Worm (Caenorhabditis elegans) whole organism, L1 larva: Measurements from ENCODE around the gene C01G10.1.

Source experiments
- aly-2 ChIP-seq: fragments of 150-350 bp; optimal IDR thresholded peaks from 2 replicates; lab custom pipeline; 2014; ENCODE audit warnings: missing biosample characterization, missing genetic modification characterization
- efl-1 ChIP-seq, 4 experiments: fragments of 150-350 bp; optimal IDR thresholded peaks in 3 of 4; peaks in 1 of 4; 1 replicate in 1 of 4; 2 replicates in 3 of 4; lab custom pipeline; 2014; ENCODE audit warnings: missing biosample characterization in 2 of 4, missing genetic modification characterization in 2 of 4, missing genetic modification reagents in 2 of 4
- fkh-4 ChIP-seq: sonication (generic microtip); optimal IDR thresholded peaks from 2 replicates; lab custom pipeline; 2016; ENCODE audit warnings: missing compliant biosample characterization, missing genetic modification characterization, borderline replicate concordance
- lir-3 ChIP-seq: sonication (generic microtip); optimal IDR thresholded peaks from 2 replicates; lab custom pipeline; 2016; ENCODE audit warnings: mild to moderate bottlenecking, missing genetic modification characterization, moderate library complexity, missing compliant biosample characterization; ENCODE audit not compliant: poor library complexity
- nhr-85 ChIP-seq: sonication (generic microtip); peaks from one replicate; lab custom pipeline; 2016; ENCODE audit warnings: missing genetic modification characterization, inconsistent platforms, missing compliant biosample characterization
- vab-15 ChIP-seq: sonication (generic microtip); optimal IDR thresholded peaks from 2 replicates; lab custom pipeline; 2017; ENCODE audit warnings: missing genotype, mild to moderate bottlenecking, missing genetic modification characterization, missing compliant biosample characterization

The C01G10.1 gene

DNA sequence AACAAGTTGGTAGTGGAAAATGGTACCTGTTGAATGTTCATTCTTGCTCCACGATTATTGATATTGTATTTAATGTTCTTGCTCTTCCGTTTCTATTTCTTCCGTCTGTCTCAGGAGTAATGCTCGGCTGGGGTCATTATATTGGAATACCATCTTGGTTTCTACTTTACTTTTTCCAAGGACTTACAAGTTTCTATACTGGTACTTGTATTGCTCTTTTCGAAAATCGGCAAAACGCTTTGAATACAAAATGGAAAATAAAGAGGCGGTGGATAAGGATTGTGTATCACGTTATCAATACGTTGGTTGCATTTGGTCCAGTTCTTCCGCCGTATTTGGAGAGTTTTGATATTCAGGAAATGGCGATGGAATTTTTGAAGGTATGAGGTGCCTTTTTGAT lies 52.5 kb downstream of the C01G10.1 start:
- TF ChIP-seq vab-15 = no peak
- TF ChIP-seq efl-1 (optimal IDR thresholded peaks at IDR 0.05; lab: Kevin White, UChicago) = no peak
- TF ChIP-seq efl-1 (GFP tag; optimal IDR thresholded peaks at IDR 0.05 in 1 of 2; lab: Kevin White, UChicago) = peak in 1 of 2 experiments; percentile 72

DNA sequence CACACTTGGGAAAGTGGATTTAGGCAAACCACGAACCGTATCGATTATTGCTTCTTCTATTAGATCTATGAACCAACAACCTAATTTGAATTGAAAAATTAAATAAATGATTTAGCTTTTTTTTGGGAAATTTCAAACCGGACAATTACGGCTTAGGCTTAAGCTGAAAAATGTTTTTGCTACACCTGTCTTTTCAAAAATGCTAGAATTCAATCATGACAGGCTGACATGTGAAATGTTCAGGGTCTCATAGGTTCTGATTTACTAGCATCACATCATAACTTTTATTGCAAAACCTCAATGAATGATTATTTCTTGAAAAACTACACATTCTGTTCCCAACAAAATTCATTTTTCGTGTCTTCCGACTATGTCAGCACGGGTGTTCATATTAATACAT lies 53.7 kb downstream of the C01G10.1 start, which contains the start of gene srh-55:
srh-55 (plus strand) TSS at position 301 of the 400 bp plus-strand sequence.
- TF ChIP-seq efl-1 (optimal IDR thresholded peaks at IDR 0.05; lab: Kevin White, UChicago) (no peak), efl-1 (GFP tag; optimal IDR thresholded peaks at IDR 0.05 in 1 of 2; lab: Kevin White, UChicago) (peak in 1 of 2 experiments; percentile 40), aly-2 (tag; lab: Kevin White, UChicago) (no peak), nhr-85 (tag; lab: Kevin White, UChicago) (no peak), lir-3 (tag; lab: Kevin White, UChicago) (no peak), fkh-4 (tag; lab: Kevin White, UChicago) (no peak)
- TF ChIP-seq, all 84 proteins: peak for 1
